Fruit fly (Drosophila melanogaster): ENCODE measurements around the gene CG18088.

Gene CG18088

DNA sequence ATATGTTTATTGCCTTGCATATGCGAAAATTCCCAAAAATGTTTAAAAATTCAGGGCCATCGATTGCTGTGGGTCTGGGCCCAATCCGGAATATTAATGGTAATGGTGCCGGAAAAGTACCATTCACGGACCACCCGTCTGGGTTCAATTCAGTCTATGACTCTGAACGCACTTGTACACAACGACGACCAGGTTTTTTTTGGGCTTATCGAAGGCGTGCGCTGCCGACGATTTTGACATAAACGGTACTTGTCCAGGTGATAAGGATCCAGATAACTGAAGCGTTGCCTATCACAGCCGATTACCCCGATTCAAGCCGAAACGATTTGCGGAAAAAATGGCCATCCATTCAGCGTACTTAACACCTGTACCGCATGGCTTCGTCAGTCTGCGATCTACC, 24.2 kb downstream of the CG18088 start, which contains the start of gene CG9555:
TSS of gene CG9555 (plus strand) at position 153 of the 400 bp plus-strand sequence.
- TF ChIP-seq psq (GFP tag; optimal IDR thresholded peaks at IDR 0.05) (no peak), Rel (GFP tag; optimal IDR thresholded peaks at IDR 0.05) (no peak), Rel (tag; optimal IDR thresholded peaks at IDR 0.05) (peak; percentile 86), GATAd (GFP tag; optimal IDR thresholded peaks at IDR 0.05) (no peak), Mio (GFP tag; optimal IDR thresholded peaks at IDR 0.05) (no peak), h (GFP tag; optimal IDR thresholded peaks at IDR 0.05) (peak; percentile 92)

DNA sequence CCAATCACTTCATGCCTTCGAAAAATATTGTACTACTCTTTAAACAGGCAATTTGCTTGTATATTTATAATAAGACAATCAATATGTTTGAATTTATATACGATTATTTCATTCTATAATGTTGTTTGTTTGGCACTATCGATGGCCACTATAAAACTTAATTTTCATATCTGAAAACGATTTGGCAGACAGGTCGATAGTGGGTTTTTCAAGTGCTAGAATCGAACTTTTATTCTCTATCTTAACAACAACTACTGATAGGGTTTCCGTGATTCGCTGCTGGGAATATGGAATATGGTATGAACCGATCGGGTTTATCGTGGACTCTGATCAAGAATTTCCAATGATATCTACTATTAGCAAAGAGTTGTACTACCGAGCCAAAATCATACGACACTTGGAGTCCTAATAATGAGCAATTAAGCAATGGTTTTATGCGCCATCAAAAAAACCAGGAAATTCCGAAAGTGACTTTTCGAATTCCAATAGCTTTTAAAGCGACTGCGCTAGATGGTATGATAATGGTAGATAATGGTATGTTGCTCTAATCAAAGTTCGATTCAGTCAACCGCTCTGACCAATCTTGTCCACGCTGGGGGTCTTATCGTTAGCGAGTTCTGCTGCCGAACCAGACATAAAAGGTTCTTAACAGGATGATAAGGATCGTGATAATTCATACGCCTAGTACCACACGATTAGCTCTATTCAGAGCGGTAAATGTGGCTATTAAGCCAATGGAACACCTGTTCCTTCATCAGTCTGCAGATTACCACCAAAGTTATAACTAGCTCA, 26.5 kb downstream of the CG18088 start, which contains the start of gene CG17906:
TSS of gene CG17906 (plus strand) at position 742 of the 792 bp plus-strand sequence.
- no peak for TF ChIP-seq Mio (GFP tag; optimal IDR thresholded peaks at IDR 0.05)
- TF ChIP-seq Sp1 (GFP tag; optimal IDR thresholded peaks at IDR 0.05) = no peak
- no peak for TF ChIP-seq br (GFP tag; optimal IDR thresholded peaks at IDR 0.05)
- no peak for TF ChIP-seq woc (GFP tag; optimal IDR thresholded peaks at IDR 0.05)
- no peak for TF ChIP-seq sage (GFP tag; optimal IDR thresholded peaks at IDR 0.05)
- no peak for TF ChIP-seq dl (GFP tag; optimal IDR thresholded peaks at IDR 0.05; ENCODE audit: insufficient read depth in 1 of 2, partially characterized antibody in 2 of 2)
- TF ChIP-seq OdsH (GFP tag; optimal IDR thresholded peaks at IDR 0.05) = no peak
- TF ChIP-seq Vsx2 (GFP tag; optimal IDR thresholded peaks at IDR 0.05; ENCODE audit: partially characterized antibody) = no peak
- no peak for TF ChIP-seq ey (GFP tag; optimal IDR thresholded peaks at IDR 0.05)
- TF ChIP-seq sv (GFP tag; optimal IDR thresholded peaks at IDR 0.05) = no peak
- TF ChIP-seq fru (GFP tag; optimal IDR thresholded peaks at IDR 0.05) = no peak

DNA sequence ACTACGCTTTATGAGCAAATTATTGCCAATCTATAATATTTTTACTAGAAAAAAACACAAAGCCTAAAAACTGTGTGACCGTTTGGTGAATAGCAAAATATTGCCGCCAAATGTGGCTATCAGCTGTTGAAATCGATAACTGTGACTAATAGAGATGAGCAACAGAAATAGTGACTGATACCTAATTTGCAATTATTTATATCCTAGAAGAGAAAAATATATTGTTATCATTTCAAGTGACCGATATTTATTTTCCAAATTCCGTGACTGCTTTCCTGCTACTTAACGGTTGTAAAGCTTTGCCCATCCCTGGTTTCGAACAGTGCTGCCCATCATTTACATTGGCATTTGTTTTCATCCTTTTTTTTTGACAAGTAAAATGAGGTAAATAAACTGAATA, 29.9 kb downstream of the CG18088 start, which contains the start of the genes alien and CG18661:
TSS of gene alien (minus strand) at position 95 of the 400 bp plus-strand sequence.
TSS of gene CG18661 (plus strand) at position 321 of the 400 bp plus-strand sequence.
- TF ChIP-seq usp (GFP tag; optimal IDR thresholded peaks at IDR 0.05) (no peak), CrebA (GFP tag; optimal IDR thresholded peaks at IDR 0.05; ENCODE audit: borderline replicate concordance) (no peak), CG9705 (GFP tag; optimal IDR thresholded peaks at IDR 0.05) (peak; percentile 56), br (GFP tag; optimal IDR thresholded peaks at IDR 0.05) (peak; percentile 44), Dfd (GFP tag; optimal IDR thresholded peaks at IDR 0.05) (no peak), OdsH (GFP tag; optimal IDR thresholded peaks at IDR 0.05) (peak; percentile 51), fru (GFP tag; optimal IDR thresholded peaks at IDR 0.05) (peak; percentile 91), dmrt93B (GFP tag; optimal IDR thresholded peaks at IDR 0.05) (peak; percentile 70), Abd-B (GFP tag; optimal IDR thresholded peaks at IDR 0.05) (no peak), Mio (GFP tag; optimal IDR thresholded peaks at IDR 0.05) (no peak), dl (GFP tag; optimal IDR thresholded peaks at IDR 0.05; ENCODE audit: insufficient read depth in 1 of 2, partially characterized antibody in 2 of 2) (no peak), ey (GFP tag; optimal IDR thresholded peaks at IDR 0.05) (peak; percentile 94), CG32264 (GFP tag; optimal IDR thresholded peaks at IDR 0.05) (no peak), Dif (GFP tag; optimal IDR thresholded peaks at IDR 0.05; ENCODE audit: partially characterized antibody) (no peak), Jra (GFP tag; optimal IDR thresholded peaks at IDR 0.05) (peak; percentile 66), dsf (GFP tag; optimal IDR thresholded peaks at IDR 0.05; ENCODE audit: borderline replicate concordance) (peak; percentile 20), brk (GFP tag; optimal IDR thresholded peaks at IDR 0.05) (peak; percentile 84), Hr83 (GFP tag; optimal IDR thresholded peaks at IDR 0.05; ENCODE audit: poor library complexity, severe bottlenecking) (peak; percentile 53), woc (GFP tag; optimal IDR thresholded peaks at IDR 0.05) (peak; percentile 73), Rel (GFP tag; optimal IDR thresholded peaks at IDR 0.05) (no peak), Rel (tag; optimal IDR thresholded peaks at IDR 0.05) (no peak), lola (GFP tag; optimal IDR thresholded peaks at IDR 0.05) (no peak), foxo (GFP tag; optimal IDR thresholded peaks at IDR 0.05) (peak; percentile 7 to 94), h (GFP tag; optimal IDR thresholded peaks at IDR 0.05) (peak; percentile 56), jim (GFP tag; optimal IDR thresholded peaks at IDR 0.05) (no peak), rgr (GFP tag; optimal IDR thresholded peaks at IDR 0.05) (peak; percentile 62), Hnf4 (GFP tag; optimal IDR thresholded peaks at IDR 0.05) (peak; percentile 82), HLH106 (tag; optimal IDR thresholded peaks at IDR 0.05) (peak; percentile 78), psq (GFP tag; optimal IDR thresholded peaks at IDR 0.05) (peak; percentile 73), Sp1 (GFP tag; optimal IDR thresholded peaks at IDR 0.05) (peak; percentile 60), Myc (optimal IDR thresholded peaks at IDR 0.05) (peak; percentile 15), sage (GFP tag; optimal IDR thresholded peaks at IDR 0.05) (no peak), tai (GFP tag; optimal IDR thresholded peaks at IDR 0.05) (peak; percentile 83), GATAd (GFP tag; optimal IDR thresholded peaks at IDR 0.05) (peak; percentile 75), N (GFP tag; optimal IDR thresholded peaks at IDR 0.05) (no peak), sv (GFP tag; optimal IDR thresholded peaks at IDR 0.05) (peak; percentile 75), Hr78 (GFP tag; optimal IDR thresholded peaks at IDR 0.05) (no peak), pan (optimal IDR thresholded peaks at IDR 0.05) (no peak), Vsx2 (GFP tag; optimal IDR thresholded peaks at IDR 0.05; ENCODE audit: partially characterized antibody) (no peak)

Data from whole organism, wandering third instar larva.